Fruit fly (Drosophila melanogaster) whole organism, embryonic: ENCODE measurements around the gene mRpL28.

Experiments used
- Atf6 ChIP-seq: fragments of 200-800 bp; sonication (Bioruptor generic); IDR thresholded peaks from 2 replicates; pipeline ENCODE4 v1.3.6; 2022; ENCODE audit warnings: missing biosample characterization, missing genetic modification characterization
- CG11093 ChIP-seq: fragments of 200-800 bp; sonication (Bioruptor generic); IDR thresholded peaks from 3 replicates; pipeline ENCODE4 v1.3.6; 2022; ENCODE audit warnings: missing biosample characterization, missing genetic modification characterization
- CG11723 ChIP-seq: fragments of 200-800 bp; sonication (Bioruptor generic); optimal IDR thresholded peaks from 2 replicates; lab custom pipeline; 2017; ENCODE audit warnings: missing biosample characterization, mild to moderate bottlenecking, missing genetic modification characterization
- CG12071 ChIP-seq: fragments of 200-800 bp; sonication (Bioruptor generic); optimal IDR thresholded peaks from 3 replicates; lab custom pipeline; 2018; ENCODE audit warnings: missing biosample characterization, mild to moderate bottlenecking, missing genetic modification characterization
- CG12744 ChIP-seq: fragments of 200-800 bp; sonication (Bioruptor generic); optimal IDR thresholded peaks from 2 replicates; lab custom pipeline; 2016; ENCODE audit warnings: missing biosample characterization, missing genetic modification characterization
- CG13624 ChIP-seq: fragments of 200-800 bp; sonication (Bioruptor generic); optimal IDR thresholded peaks from 2 replicates; lab custom pipeline; 2016; ENCODE audit warnings: missing biosample characterization, missing genetic modification characterization
- CG14014 ChIP-seq: fragments of 200-800 bp; sonication (Bioruptor generic); IDR thresholded peaks from 2 replicates; pipeline ENCODE4 v1.3.6; 2022; ENCODE audit warnings: missing biosample characterization, missing genetic modification characterization
- CG14710 ChIP-seq: fragments of 200-800 bp; sonication (Bioruptor generic); optimal IDR thresholded peaks from 3 replicates; lab custom pipeline; 2019; ENCODE audit warnings: missing biosample characterization, mild to moderate bottlenecking, missing genetic modification characterization, moderate library complexity
- CG15073 ChIP-seq: fragments of 200-800 bp; sonication (Bioruptor generic); optimal IDR thresholded peaks from 2 replicates; lab custom pipeline; 2016; ENCODE audit warnings: missing biosample characterization, missing genetic modification characterization
- CG15269 ChIP-seq: fragments of 200-800 bp; sonication (Bioruptor generic); optimal IDR thresholded peaks from 2 replicates; lab custom pipeline; 2018; ENCODE audit warnings: missing biosample characterization, mild to moderate bottlenecking, missing genetic modification characterization, moderate library complexity
- CG15601 ChIP-seq: fragments of 200-800 bp; sonication (Bioruptor generic); optimal IDR thresholded peaks from 3 replicates; lab custom pipeline; 2019; ENCODE audit warnings: missing biosample characterization, mild to moderate bottlenecking, missing genetic modification characterization, moderate library complexity
- CG2875 ChIP-seq: fragments of 200-800 bp; sonication (Bioruptor generic); optimal IDR thresholded peaks from 2 replicates; lab custom pipeline; 2017; ENCODE audit warnings: missing biosample characterization, mild to moderate bottlenecking, missing genetic modification characterization, missing genetic modification reagents
- CG30403 ChIP-seq: fragments of 200-800 bp; sonication (Bioruptor generic); optimal IDR thresholded peaks from 3 replicates; lab custom pipeline; 2016; ENCODE audit warnings: missing biosample characterization, missing genetic modification characterization
- CG3163 ChIP-seq: fragments of 200-800 bp; sonication (Bioruptor generic); optimal IDR thresholded peaks from 3 replicates; lab custom pipeline; 2016; ENCODE audit warnings: missing biosample characterization, missing genetic modification characterization
- CG3281 ChIP-seq: fragments of 200-800 bp; sonication (Bioruptor generic); optimal IDR thresholded peaks from 3 replicates; lab custom pipeline; 2017; ENCODE audit warnings: missing biosample characterization, mild to moderate bottlenecking, missing genetic modification characterization
- CG43689 ChIP-seq: fragments of 200-800 bp; sonication (Bioruptor generic); IDR thresholded peaks from 2 replicates; pipeline ENCODE4 v1.3.6; 2022; ENCODE audit warnings: missing biosample characterization, missing genetic modification characterization
- CG7786 ChIP-seq: fragments of 200-800 bp; sonication (Bioruptor generic); optimal IDR thresholded peaks from 2 replicates; lab custom pipeline; 2016; ENCODE audit warnings: missing biosample characterization, missing genetic modification characterization
- CG9797 ChIP-seq: fragments of 200-800 bp; sonication (Bioruptor generic); optimal IDR thresholded peaks from 3 replicates; lab custom pipeline; 2018; ENCODE audit warnings: missing biosample characterization, mild to moderate bottlenecking, missing genetic modification characterization
- CkIIα-i1 ChIP-seq: fragments of 200-800 bp; sonication (Bioruptor generic); IDR thresholded peaks from 2 replicates; pipeline ENCODE4 v1.3.6; 2022; ENCODE audit warnings: missing biosample characterization, missing genetic modification characterization
- CoRest ChIP-seq: fragments of 200-800 bp; sonication (Bioruptor generic); optimal IDR thresholded peaks from 3 replicates; lab custom pipeline; 2018; ENCODE audit warnings: missing biosample characterization, mild to moderate bottlenecking, missing genetic modification characterization, moderate library complexity
- Doc3 ChIP-seq: fragments of 200-800 bp; sonication (Bioruptor generic); IDR thresholded peaks from 3 replicates; pipeline ENCODE4 v1.3.6; 2022; ENCODE audit warnings: missing biosample characterization, missing genetic modification characterization; ENCODE audit not compliant: partially characterized antibody
- Elba2 ChIP-seq: fragments of 200-800 bp; sonication (Bioruptor generic); optimal IDR thresholded peaks from 3 replicates; lab custom pipeline; 2016; ENCODE audit warnings: missing biosample characterization, missing genetic modification characterization
- HHEX ChIP-seq: fragments of 200-800 bp; sonication (Bioruptor generic); optimal IDR thresholded peaks from 3 replicates; lab custom pipeline; 2017; ENCODE audit warnings: missing biosample characterization, mild to moderate bottlenecking, missing genetic modification characterization, missing genetic modification reagents
- MESR4 ChIP-seq: fragments of 200-800 bp; sonication (Bioruptor generic); optimal IDR thresholded peaks from 2 replicates; lab custom pipeline; 2018; ENCODE audit warnings: missing biosample characterization, mild to moderate bottlenecking, missing genetic modification characterization, moderate library complexity
- Neu2 ChIP-seq: fragments of 200-800 bp; sonication (Bioruptor generic); optimal IDR thresholded peaks from 3 replicates; lab custom pipeline; 2016; ENCODE audit warnings: missing biosample characterization, missing genetic modification characterization, borderline replicate concordance
- Ravus ChIP-seq: fragments of 200-800 bp; sonication (Bioruptor generic); IDR thresholded peaks from 2 replicates; pipeline ENCODE4 v1.3.6; 2022; ENCODE audit warnings: missing biosample characterization, missing genetic modification characterization
- Trl ChIP-seq, 3 experiments: fragments of >200 bp in 2 of 3; fragments of 200-800 bp in 1 of 3; sonication (Bioruptor generic) in 1 of 3; optimal IDR thresholded peaks; 2 replicates in 1 of 3; 3 replicates in 2 of 3; lab custom pipeline; 2016 to 2017; ENCODE audit warnings: missing biosample characterization in 1 of 3, missing genetic modification characterization in 1 of 3
- abd-A ChIP-seq: fragments of 200-800 bp; sonication (Bioruptor generic); optimal IDR thresholded peaks from 3 replicates; lab custom pipeline; 2019; ENCODE audit warnings: missing biosample characterization, mild to moderate bottlenecking, missing genetic modification characterization, moderate library complexity
- bab2 ChIP-seq: fragments of 200-800 bp; sonication (Bioruptor generic); optimal IDR thresholded peaks from 2 replicates; lab custom pipeline; 2016; ENCODE audit warnings: missing biosample characterization, missing genetic modification characterization
- btn ChIP-seq: fragments of 200-800 bp; sonication (Bioruptor generic); optimal IDR thresholded peaks from 2 replicates; lab custom pipeline; 2016; ENCODE audit warnings: missing biosample characterization, missing genetic modification characterization
- ci ChIP-seq: fragments of 200-800 bp; sonication (Bioruptor generic); IDR thresholded peaks from 3 replicates; pipeline ENCODE4 v1.3.6; 2022; ENCODE audit warnings: missing biosample characterization, missing genetic modification characterization
- crol ChIP-seq: fragments of 200-800 bp; sonication (Bioruptor generic); IDR thresholded peaks from 2 replicates; pipeline ENCODE4 v1.3.6; 2022; ENCODE audit warnings: missing biosample characterization, missing genetic modification characterization
- dm ChIP-seq: fragments of 200-800 bp; sonication (Bioruptor generic); optimal IDR thresholded peaks from 3 replicates; lab custom pipeline; 2016; ENCODE audit warnings: missing biosample characterization, missing genetic modification characterization
- emc ChIP-seq: fragments of 200-800 bp; sonication (Bioruptor generic); optimal IDR thresholded peaks from 2 replicates; lab custom pipeline; 2016; ENCODE audit warnings: missing biosample characterization, missing genetic modification characterization
- en ChIP-seq: fragments of 200-800 bp; sonication (Bioruptor generic); optimal IDR thresholded peaks from 2 replicates; lab custom pipeline; 2016; ENCODE audit warnings: missing biosample characterization, missing genetic modification characterization
- grn ChIP-seq: fragments of 200-800 bp; sonication (Bioruptor generic); optimal IDR thresholded peaks from 3 replicates; lab custom pipeline; 2017; ENCODE audit warnings: missing biosample characterization, missing genetic modification characterization
- hb ChIP-seq: fragments of 200-800 bp; sonication (Bioruptor generic); IDR thresholded peaks from 3 replicates; pipeline ENCODE4 v1.3.6; 2022; ENCODE audit warnings: missing biosample characterization, missing genetic modification characterization; ENCODE audit not compliant: partially characterized antibody
- hbn ChIP-seq: fragments of 200-800 bp; sonication (Bioruptor generic); IDR thresholded peaks from 2 replicates; pipeline ENCODE4 v1.3.6; 2022; ENCODE audit warnings: missing biosample characterization, missing genetic modification characterization; ENCODE audit not compliant: partially characterized antibody
- jing ChIP-seq: fragments of 200-800 bp; sonication (Bioruptor generic); optimal IDR thresholded peaks from 2 replicates; lab custom pipeline; 2018; ENCODE audit warnings: missing biosample characterization, mild to moderate bottlenecking, missing genetic modification characterization
- lbe ChIP-seq: fragments of 200-800 bp; sonication (Bioruptor generic); optimal IDR thresholded peaks from 2 replicates; lab custom pipeline; 2016; ENCODE audit warnings: missing biosample characterization, mild to moderate bottlenecking, missing genetic modification characterization
- mam ChIP-seq: fragments of 200-800 bp; sonication (Bioruptor generic); optimal IDR thresholded peaks from 3 replicates; lab custom pipeline; 2016; ENCODE audit warnings: missing biosample characterization, missing genetic modification characterization
- nmo ChIP-seq: fragments of 200-800 bp; sonication (Bioruptor generic); optimal IDR thresholded peaks from 2 replicates; lab custom pipeline; 2018; ENCODE audit warnings: missing biosample characterization, mild to moderate bottlenecking, missing genetic modification characterization, moderate library complexity
- onecut ChIP-seq: fragments of 200-800 bp; sonication (Bioruptor generic); IDR thresholded peaks from 2 replicates; pipeline ENCODE4 v1.3.6; 2022; ENCODE audit warnings: missing biosample characterization, missing genetic modification characterization
- org-1 ChIP-seq: fragments of 200-800 bp; sonication (Bioruptor generic); optimal IDR thresholded peaks from 2 replicates; lab custom pipeline; 2017; ENCODE audit warnings: missing biosample characterization, missing genetic modification characterization
- run ChIP-seq: fragments of 200-800 bp; sonication (Bioruptor generic); optimal IDR thresholded peaks from 3 replicates; lab custom pipeline; 2018; ENCODE audit warnings: missing biosample characterization, mild to moderate bottlenecking, missing genetic modification characterization
- sim ChIP-seq: fragments of 200-800 bp; sonication (Bioruptor generic); IDR thresholded peaks from 2 replicates; pipeline ENCODE4 v1.3.6; 2022; ENCODE audit warnings: missing biosample characterization, missing genetic modification characterization
- ttk ChIP-seq: fragments of 200-800 bp; sonication (Bioruptor generic); IDR thresholded peaks from 2 replicates; pipeline ENCODE4 v2.1.2; 2022; ENCODE audit warnings: missing biosample characterization, missing genetic modification characterization
- zen ChIP-seq: fragments of 200-800 bp; sonication (Bioruptor generic); optimal IDR thresholded peaks from 3 replicates; lab custom pipeline; 2018; ENCODE audit warnings: missing biosample characterization, mild to moderate bottlenecking, missing genetic modification characterization, moderate library complexity

Gene mRpL28

dm6 chr2L:4997401-4998259 lies 23.9 kb downstream of the mRpL28 start (continued):
- TF ChIP-seq Elba2 (GFP tag; lab: Kevin White, UChicago) (peak; percentile 78), CG3163 (GFP tag; lab: Kevin White, UChicago) (peak; percentile 96), CG30403 (GFP tag; lab: Kevin White, UChicago) (peak; percentile 99), hb (GFP tag; lab: Robert Waterston, UW) (peak; percentile 81; the same call in 1 of the 3 replicates), HHEX (GFP tag; lab: Kevin White, UChicago) (peak; percentile 99), dm (GFP tag; lab: Kevin White, UChicago) (peak; percentile 98), CG12744 (GFP tag; lab: Kevin White, UChicago) (peak; percentile 99), CkIIα-i1 (peak; percentile 96), CG14014 (GFP tag; lab: Robert Waterston, UW) (peak; percentile 99), jing (GFP tag; lab: Kevin White, UChicago) (peak; percentile 99), CG2875 (GFP tag; lab: Kevin White, UChicago) (peak; percentile 99), CG43689 (peak; percentile 98), crol (GFP tag; lab: Robert Waterston, UW) (peak; percentile 96), CG13624 (GFP tag; lab: Kevin White, UChicago) (peak; percentile 99), emc (GFP tag; lab: Kevin White, UChicago) (peak; percentile 97), CG15073 (GFP tag; lab: Kevin White, UChicago) (peak; percentile 91), CG7786 (peak; percentile 99), CG15601 (peak; percentile 98), ttk (GFP tag; lab: Robert Waterston, UW) (peak; percentile 99), Trl (optimal IDR thresholded peaks at IDR 0.05; lab: Kevin White, UChicago) (peak; percentile 91 to 94), Trl (GFP tag; optimal IDR thresholded peaks at IDR 0.05; lab: Kevin White, UChicago) (peak; percentile 99), lbe (peak; percentile 98), nmo (GFP tag; lab: Kevin White, UChicago) (peak; percentile 99), sim (GFP tag; lab: Robert Waterston, UW) (peak; percentile 97), CG12071 (GFP tag; lab: Kevin White, UChicago) (peak; percentile 99), en (peak; percentile 99), CG11093 (peak; percentile 99), CG3281 (GFP tag; lab: Kevin White, UChicago) (peak; percentile 99), Ravus (peak; percentile 98), CG11723 (GFP tag; lab: Kevin White, UChicago) (peak; percentile 98), Atf6 (GFP tag; lab: Robert Waterston, UW) (peak; percentile 99), hbn (GFP tag; lab: Robert Waterston, UW) (peak; percentile 15; the same call in 1 of the 2 replicates), CG9797 (GFP tag; lab: Kevin White, UChicago) (peak; percentile 67), zen (tag; lab: Kevin White, UChicago) (peak; percentile 98), btn (GFP tag; lab: Kevin White, UChicago) (peak; percentile 99), CG15269 (tag; lab: Kevin White, UChicago) (peak; percentile 99), bab2 (GFP tag; lab: Kevin White, UChicago) (peak; percentile 99), onecut (peak; percentile 97), abd-A (tag; lab: Kevin White, UChicago) (peak; percentile 96), org-1 (peak; percentile 98), MESR4 (peak; percentile 85), run (tag; lab: Kevin White, UChicago) (peak; percentile 96), ci (GFP tag; lab: Robert Waterston, UW) (peak; percentile 100), grn (GFP tag; lab: Kevin White, UChicago) (peak; percentile 94), Doc3 (GFP tag; lab: Robert Waterston, UW) (no peak; the same call in 2 of the 3 replicates), mam (GFP tag; lab: Kevin White, UChicago) (peak; percentile 99), Neu2 (GFP tag; lab: Kevin White, UChicago) (peak; percentile 94), CoRest (tag; lab: Kevin White, UChicago) (peak; percentile 99), CG14710 (tag; lab: Kevin White, UChicago) (peak; percentile 98)
